Fruit fly (Drosophila melanogaster) whole organism, embryonic: ENCODE data around the gene CG43088.

Source experiments
- Awh ChIP-seq: fragments of 200-800 bp; sonication (Bioruptor generic); IDR thresholded peaks from 2 replicates; pipeline ENCODE4, ENCODE4 v1.3.6; 2022; ENCODE audit warnings: missing biosample characterization, missing genetic modification characterization
- CG10274 ChIP-seq: fragments of 200-800 bp; sonication (Bioruptor generic); optimal IDR thresholded peaks from 3 replicates; lab custom pipeline; 2017; ENCODE audit warnings: missing biosample characterization, mild to moderate bottlenecking, missing genetic modification characterization
- CG10462 ChIP-seq: fragments of 200-800 bp; sonication (Bioruptor generic); optimal IDR thresholded peaks from 2 replicates; lab custom pipeline; 2016; ENCODE audit warnings: missing biosample characterization, missing genetic modification characterization
- CG11398 ChIP-seq: fragments of 200-800 bp; sonication (Bioruptor generic); optimal IDR thresholded peaks from 2 replicates; lab custom pipeline; 2016; ENCODE audit warnings: missing biosample characterization, missing genetic modification characterization
- CG12219 ChIP-seq: fragments of 200-800 bp; sonication (Bioruptor generic); optimal IDR thresholded peaks from 3 replicates; lab custom pipeline; 2018; ENCODE audit warnings: missing biosample characterization, mild to moderate bottlenecking, missing genetic modification characterization
- CG12769 ChIP-seq: fragments of 200-800 bp; sonication (Bioruptor generic); optimal IDR thresholded peaks from 2 replicates; lab custom pipeline; 2019; ENCODE audit warnings: missing biosample characterization, mild to moderate bottlenecking, missing genetic modification characterization, moderate library complexity
- CG1602 ChIP-seq: fragments of 200-800 bp; sonication (Bioruptor generic); optimal IDR thresholded peaks from 3 replicates; lab custom pipeline; 2016; ENCODE audit warnings: missing biosample characterization, missing genetic modification characterization
- CG1603 ChIP-seq: fragments of 200-800 bp; sonication (Bioruptor generic); optimal IDR thresholded peaks from 2 replicates; lab custom pipeline; 2019; ENCODE audit warnings: missing biosample characterization, mild to moderate bottlenecking, missing genetic modification characterization, moderate library complexity
- CG33213 ChIP-seq: fragments of 200-800 bp; sonication (Bioruptor generic); optimal IDR thresholded peaks from 3 replicates; lab custom pipeline; 2016; ENCODE audit warnings: missing biosample characterization, missing genetic modification characterization
- CG34422 ChIP-seq: fragments of 200-800 bp; sonication (Bioruptor generic); IDR thresholded peaks from 3 replicates; pipeline ENCODE4 v1.3.6; 2022; ENCODE audit warnings: missing biosample characterization, missing genetic modification characterization
- CG4282 ChIP-seq: fragments of 200-800 bp; sonication (Bioruptor generic); optimal IDR thresholded peaks from 2 replicates; lab custom pipeline; 2016; ENCODE audit warnings: missing biosample characterization, missing genetic modification characterization
- CG4730 ChIP-seq: fragments of 200-800 bp; sonication (Bioruptor generic); IDR thresholded peaks from 2 replicates; pipeline ENCODE4 v1.3.6; 2022; ENCODE audit warnings: missing biosample characterization, missing genetic modification characterization
- CG4820 ChIP-seq: fragments of 200-800 bp; sonication (Bioruptor generic); optimal IDR thresholded peaks from 3 replicates; lab custom pipeline; 2016; ENCODE audit warnings: missing biosample characterization, missing genetic modification characterization
- CG7839 ChIP-seq: fragments of 200-800 bp; sonication (Bioruptor generic); optimal IDR thresholded peaks from 3 replicates; lab custom pipeline; 2018; ENCODE audit warnings: missing biosample characterization, mild to moderate bottlenecking, missing genetic modification characterization, moderate library complexity
- CG8388 ChIP-seq: fragments of 200-800 bp; sonication (Bioruptor generic); optimal IDR thresholded peaks from 2 replicates; lab custom pipeline; 2019; ENCODE audit warnings: missing biosample characterization, mild to moderate bottlenecking, missing genetic modification characterization, moderate library complexity
- CG8478 ChIP-seq: fragments of >200 bp; optimal IDR thresholded peaks from 2 replicates; lab custom pipeline; 2018
- CG8765 ChIP-seq: fragments of 200-800 bp; sonication (Bioruptor generic); IDR thresholded peaks from 2 replicates; pipeline ENCODE4 v1.3.6; 2022; ENCODE audit warnings: missing biosample characterization, missing genetic modification characterization
- CoRest ChIP-seq: fragments of 200-800 bp; sonication (Bioruptor generic); optimal IDR thresholded peaks from 3 replicates; lab custom pipeline; 2018; ENCODE audit warnings: missing biosample characterization, mild to moderate bottlenecking, missing genetic modification characterization, moderate library complexity
- Dek ChIP-seq: fragments of 200-800 bp; sonication (Bioruptor generic); optimal IDR thresholded peaks from 3 replicates; lab custom pipeline; 2019; ENCODE audit warnings: missing biosample characterization, mild to moderate bottlenecking, missing genetic modification characterization, moderate library complexity
- Ets65A ChIP-seq: fragments of 200-800 bp; sonication (Bioruptor generic); peaks from one replicate; lab custom pipeline; 2016; ENCODE audit warnings: missing biosample characterization, missing genetic modification characterization
- HLH3B ChIP-seq: fragments of 200-800 bp; sonication (Bioruptor generic); IDR thresholded peaks from 2 replicates; pipeline ENCODE4 v1.3.6; 2022; ENCODE audit warnings: missing biosample characterization, missing genetic modification characterization
- HLHmδ ChIP-seq: fragments of 200-800 bp; sonication (Bioruptor generic); optimal IDR thresholded peaks from 2 replicates; lab custom pipeline; 2018; ENCODE audit warnings: missing biosample characterization, mild to moderate bottlenecking, missing genetic modification characterization, moderate library complexity
- Hsf ChIP-seq: fragments of 200-800 bp; sonication (Bioruptor generic); optimal IDR thresholded peaks from 3 replicates; lab custom pipeline; 2016; ENCODE audit warnings: missing biosample characterization, missing genetic modification characterization
- Med ChIP-seq: fragments of 200-800 bp; sonication (Bioruptor generic); peaks from one replicate; lab custom pipeline; 2016; ENCODE audit warnings: missing biosample characterization, missing genetic modification characterization, mild to moderate bottlenecking, inconsistent platforms, moderate library complexity
- NfI ChIP-seq: fragments of 200-800 bp; sonication (Bioruptor generic); optimal IDR thresholded peaks from 3 replicates; lab custom pipeline; 2018; ENCODE audit warnings: missing biosample characterization, mild to moderate bottlenecking, missing genetic modification characterization, moderate library complexity
- Poxn ChIP-seq: fragments of 200-800 bp; sonication (Bioruptor generic); IDR thresholded peaks from 2 replicates; pipeline ENCODE4 v1.3.6; 2022; ENCODE audit warnings: missing biosample characterization, missing genetic modification characterization
- Sry-β ChIP-seq: fragments of 200-800 bp; sonication (Bioruptor generic); optimal IDR thresholded peaks from 2 replicates; lab custom pipeline; 2018; ENCODE audit warnings: missing biosample characterization, mild to moderate bottlenecking, missing genetic modification characterization, moderate library complexity
- Usf ChIP-seq: fragments of 200-800 bp; sonication (Bioruptor generic); optimal IDR thresholded peaks from 2 replicates; lab custom pipeline; 2017; ENCODE audit warnings: missing genotype, missing biosample characterization, missing genetic modification characterization
- Xrp1 ChIP-seq: fragments of 200-800 bp; sonication (Bioruptor generic); IDR thresholded peaks from 2 replicates; pipeline ENCODE4 v1.3.6; 2022; ENCODE audit warnings: missing biosample characterization, missing genetic modification characterization
- ab ChIP-seq: fragments of 200-800 bp; sonication (Bioruptor generic); optimal IDR thresholded peaks from 2 replicates; lab custom pipeline; 2016; ENCODE audit warnings: missing biosample characterization, missing genetic modification characterization
- ara ChIP-seq: fragments of 200-800 bp; sonication (Bioruptor generic); IDR thresholded peaks from 2 replicates; pipeline ENCODE4 v1.3.6; 2022; ENCODE audit warnings: missing biosample characterization, missing genetic modification characterization
- ato ChIP-seq: fragments of 200-800 bp; sonication (Bioruptor generic); IDR thresholded peaks from 2 replicates; pipeline ENCODE4 v1.3.6; 2022; ENCODE audit warnings: missing biosample characterization, missing genetic modification characterization; ENCODE audit not compliant: partially characterized antibody
- bowl ChIP-seq: fragments of 200-800 bp; sonication (Bioruptor generic); IDR thresholded peaks from 2 replicates; pipeline ENCODE4 v1.3.6; 2022; ENCODE audit warnings: missing biosample characterization, missing genetic modification characterization
- bsh ChIP-seq, 2 experiments: fragments of 200-800 bp; sonication (Bioruptor generic); optimal IDR thresholded peaks; 2 replicates each; lab custom pipeline; 2017 to 2018; ENCODE audit warnings: mild to moderate bottlenecking in 2 of 2, missing biosample characterization in 2 of 2, missing genetic modification characterization in 2 of 2, moderate library complexity in 1 of 2
- chif ChIP-seq, 2 experiments: fragments of 200-800 bp; sonication (Bioruptor generic); optimal IDR thresholded peaks; 3 replicates each; lab custom pipeline; 2016; ENCODE audit warnings: missing biosample characterization in 2 of 2, missing genetic modification characterization in 2 of 2
- ci ChIP-seq: fragments of 200-800 bp; sonication (Bioruptor generic); IDR thresholded peaks from 3 replicates; pipeline ENCODE4 v1.3.6; 2022; ENCODE audit warnings: missing biosample characterization, missing genetic modification characterization
- da ChIP-seq: fragments of 200-800 bp; sonication (Bioruptor generic); optimal IDR thresholded peaks from 2 replicates; lab custom pipeline; 2016; ENCODE audit warnings: missing biosample characterization, missing genetic modification characterization
- disco-r ChIP-seq: fragments of 200-800 bp; sonication (Bioruptor generic); optimal IDR thresholded peaks from 2 replicates; lab custom pipeline; 2016; ENCODE audit warnings: missing biosample characterization, missing genetic modification characterization
- nerfin-1 ChIP-seq: fragments of 200-800 bp; sonication (Bioruptor generic); optimal IDR thresholded peaks from 3 replicates; lab custom pipeline; 2019; ENCODE audit warnings: missing biosample characterization, mild to moderate bottlenecking, missing genetic modification characterization, moderate library complexity
- nmo ChIP-seq: fragments of 200-800 bp; sonication (Bioruptor generic); optimal IDR thresholded peaks from 2 replicates; lab custom pipeline; 2018; ENCODE audit warnings: missing biosample characterization, mild to moderate bottlenecking, missing genetic modification characterization, moderate library complexity
- pan ChIP-seq, 4 experiments: fragments of >200 bp in 3 of 4; fragments of 200-800 bp in 1 of 4; sonication (Bioruptor generic) in 1 of 4; optimal IDR thresholded peaks in 3 of 4; IDR thresholded peaks in 1 of 4; 2 replicates each; pipeline versions ENCODE4 v1.3.6 to Lab custom; 2017 to 2022; ENCODE audit warnings: missing biosample characterization in 2 of 4, missing genetic modification characterization in 2 of 4, mixed read lengths in 1 of 4
- pfk ChIP-seq: fragments of 200-800 bp; sonication (Bioruptor generic); optimal IDR thresholded peaks from 2 replicates; lab custom pipeline; 2018; ENCODE audit warnings: missing biosample characterization, mild to moderate bottlenecking, missing genetic modification characterization, moderate library complexity
- run ChIP-seq: fragments of 200-800 bp; sonication (Bioruptor generic); optimal IDR thresholded peaks from 3 replicates; lab custom pipeline; 2018; ENCODE audit warnings: missing biosample characterization, mild to moderate bottlenecking, missing genetic modification characterization
- sd ChIP-seq: fragments of 200-800 bp; sonication (Bioruptor generic); optimal IDR thresholded peaks from 3 replicates; lab custom pipeline; 2018; ENCODE audit warnings: missing biosample characterization, mild to moderate bottlenecking, missing genetic modification characterization, moderate library complexity
- sqz ChIP-seq: fragments of 200-800 bp; sonication (Bioruptor generic); optimal IDR thresholded peaks from 3 replicates; lab custom pipeline; 2018; ENCODE audit warnings: missing biosample characterization, mild to moderate bottlenecking, missing genetic modification characterization
- sr ChIP-seq: fragments of 200-800 bp; sonication (Bioruptor generic); IDR thresholded peaks from 3 replicates; pipeline ENCODE4 v1.3.6; 2022; ENCODE audit warnings: missing biosample characterization, missing genetic modification characterization
- trem ChIP-seq: fragments of 200-800 bp; optimal IDR thresholded peaks from 3 replicates; lab custom pipeline; 2019; ENCODE audit warnings: missing biosample characterization, mild to moderate bottlenecking, missing genetic modification characterization, moderate library complexity
- ttk ChIP-seq: fragments of 200-800 bp; sonication (Bioruptor generic); IDR thresholded peaks from 2 replicates; pipeline ENCODE4 v2.1.2; 2022; ENCODE audit warnings: missing biosample characterization, missing genetic modification characterization
- usp ChIP-seq: fragments of >200 bp; optimal IDR thresholded peaks from 2 replicates; lab custom pipeline; 2017; ENCODE audit warnings: missing biosample characterization, missing genetic modification characterization
- vnd ChIP-seq: fragments of 200-800 bp; sonication (Bioruptor generic); IDR thresholded peaks from 3 replicates; pipeline ENCODE4 v1.3.6; 2022; ENCODE audit warnings: missing biosample characterization, missing genetic modification characterization; ENCODE audit not compliant: partially characterized antibody
- zfh1 ChIP-seq: fragments of 200-800 bp; sonication (Bioruptor generic); IDR thresholded peaks from 3 replicates; pipeline ENCODE4 v1.3.6; 2022; ENCODE audit warnings: missing biosample characterization, missing genetic modification characterization

The CG43088 gene

DNA sequence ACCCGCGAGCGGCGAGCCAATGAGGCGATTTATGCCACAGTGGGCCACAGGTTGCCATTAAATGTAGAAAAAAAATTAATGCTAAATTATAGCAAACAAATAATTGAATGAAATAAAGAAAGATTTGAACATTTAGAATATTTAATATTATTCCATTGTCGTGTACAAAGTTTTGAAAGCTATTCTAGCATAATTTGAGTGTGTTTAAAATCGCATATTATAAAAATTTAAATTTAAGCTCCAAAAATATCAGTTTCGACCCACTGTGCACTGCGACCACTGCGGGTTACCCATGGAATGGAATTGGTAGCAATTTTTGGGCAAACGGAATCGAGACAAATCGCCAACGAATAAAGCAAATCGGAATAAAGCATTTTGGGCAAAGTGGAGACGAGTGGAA, 41.7 kb downstream of the CG43088 start (continued):
- TF ChIP-seq NfI (GFP tag; lab: Kevin White, UChicago): peak; percentile 3
- TF ChIP-seq CG10274 (GFP tag; lab: Kevin White, UChicago): no peak
- no peak for TF ChIP-seq CG4730
- no peak for TF ChIP-seq Sry-β
- no peak for TF ChIP-seq da (GFP tag; lab: Kevin White, UChicago)
- TF ChIP-seq vnd: no peak
- TF ChIP-seq CoRest (tag; lab: Kevin White, UChicago): peak; percentile 64
- TF ChIP-seq CG8388 (GFP tag; lab: Kevin White, UChicago): peak; percentile 56
- TF ChIP-seq CG12219 (GFP tag; lab: Kevin White, UChicago): peak; percentile 15
- no peak for TF ChIP-seq ato (GFP tag; lab: Robert Waterston, UW)
- no peak for TF ChIP-seq pfk (GFP tag; lab: Kevin White, UChicago)
- no peak for TF ChIP-seq CG1602 (GFP tag; lab: Kevin White, UChicago)
- no peak for TF ChIP-seq ab (GFP tag; lab: Kevin White, UChicago)
- TF ChIP-seq disco-r (GFP tag; lab: Kevin White, UChicago): no peak
- peak; percentile 30; the same call in 1 of the 2 replicates for TF ChIP-seq CG8765 (GFP tag; lab: Robert Waterston, UW)
- no peak for TF ChIP-seq CG1603 (tag; lab: Kevin White, UChicago)
- TF ChIP-seq CG11398 (GFP tag; lab: Kevin White, UChicago): no peak
- no peak; the same call in 1 of the 2 replicates for TF ChIP-seq ttk (GFP tag; lab: Robert Waterston, UW)
- TF ChIP-seq usp (GFP tag; lab: Kevin White, UChicago): no peak
- no peak for TF ChIP-seq sr (GFP tag; lab: Robert Waterston, UW)
- TF ChIP-seq Usf (GFP tag; lab: Kevin White, UChicago): no peak
- TF ChIP-seq Dek: peak; percentile 13
- peak; percentile 73 for TF ChIP-seq CG7839 (tag; lab: Kevin White, UChicago)
- peak; percentile 81 for TF ChIP-seq Xrp1 (GFP tag; lab: Robert Waterston, UW)
- TF ChIP-seq sqz (GFP tag; lab: Kevin White, UChicago): peak; percentile 62
- TF ChIP-seq sd: no peak
- TF ChIP-seq CG10462 (GFP tag; lab: Kevin White, UChicago): no peak
- no peak for TF ChIP-seq bowl
- TF ChIP-seq CG4282 (GFP tag; lab: Kevin White, UChicago): no peak
- no peak for TF ChIP-seq HLHmδ (GFP tag; lab: Kevin White, UChicago)
- TF ChIP-seq Ets65A: no peak
- TF ChIP-seq trem (tag; lab: Kevin White, UChicago): peak; percentile 54
- TF ChIP-seq bsh (GFP tag; optimal IDR thresholded peaks at IDR 0.05; lab: Kevin White, UChicago): peak in 1 of 2 experiments; percentile 73
- peak; percentile 62; the same call in 1 of the 3 replicates for TF ChIP-seq CG34422 (GFP tag; lab: Robert Waterston, UW)
- peak; percentile 33 for TF ChIP-seq CG4820 (GFP tag; lab: Kevin White, UChicago)
- no peak for TF ChIP-seq CG8478 (lab: Kevin White, UChicago)
- TF ChIP-seq zfh1 (GFP tag; lab: Robert Waterston, UW): peak; percentile 70; the same call in 2 of the 3 replicates
- 0 out of 3 replicates have a peak, but pooled peaks have one; percentile 23 for TF ChIP-seq ci
- peak; percentile 56; the same call in 1 of the 2 replicates for TF ChIP-seq HLH3B
- no peak for TF ChIP-seq CG33213
- no peak for TF ChIP-seq pan (optimal IDR thresholded peaks at IDR 0.05; lab: Kevin White, UChicago)
- peak in 1 of 2 experiments; percentile 63 for TF ChIP-seq pan (GFP tag; optimal IDR thresholded peaks at IDR 0.05 in 1 of 2, IDR thresholded peaks at IDR 0.05 in 1 of 2)
- TF ChIP-seq ara (GFP tag; lab: Robert Waterston, UW): peak; percentile 67
- TF ChIP-seq chif (GFP tag; optimal IDR thresholded peaks at IDR 0.05; lab: Kevin White, UChicago): no peak
- TF ChIP-seq Poxn: no peak
- peak; percentile 22 for TF ChIP-seq Hsf (GFP tag; lab: Kevin White, UChicago)
- peak; percentile 28 for TF ChIP-seq nerfin-1 (tag; lab: Kevin White, UChicago)
- peak; percentile 83 for TF ChIP-seq nmo (GFP tag; lab: Kevin White, UChicago)
- TF ChIP-seq CG12769 (tag; lab: Kevin White, UChicago): no peak
- peak; percentile 70 for TF ChIP-seq Med (GFP tag; lab: Kevin White, UChicago)
- 0 out of 2 replicates have a peak, but pooled peaks have one; percentile 25 for TF ChIP-seq Awh (GFP tag; lab: Robert Waterston, UW)
- peak; percentile 24 for TF ChIP-seq run (tag; lab: Kevin White, UChicago)
